Fruit fly (Drosophila melanogaster) whole organism, embryonic: ENCODE measurements around the gene CG43339.

ENCODE experiments used
- Atf-2 ChIP-seq: fragments of 200-800 bp; sonication (Bioruptor generic); optimal IDR thresholded peaks from 2 replicates; lab custom pipeline; 2016; ENCODE audit warnings: missing biosample characterization, missing genetic modification characterization
- B-H2 ChIP-seq: fragments of 200-800 bp; sonication (Bioruptor generic); optimal IDR thresholded peaks from 2 replicates; lab custom pipeline; 2018; ENCODE audit warnings: missing biosample characterization, mild to moderate bottlenecking, missing genetic modification characterization
- BEAF-32 ChIP-seq: fragments of 200-800 bp; sonication (Bioruptor generic); optimal IDR thresholded peaks from 3 replicates; lab custom pipeline; 2017; ENCODE audit warnings: missing biosample characterization, missing genetic modification characterization, mild to moderate bottlenecking, moderate library complexity, missing genetic modification reagents
- Blimp-1 ChIP-seq: fragments of 200-800 bp; sonication (Bioruptor generic); optimal IDR thresholded peaks from 3 replicates; lab custom pipeline; 2018; ENCODE audit warnings: missing biosample characterization, missing genetic modification characterization, mild to moderate bottlenecking, moderate library complexity, missing genetic modification reagents
- BtbVII ChIP-seq: fragments of 200-800 bp; sonication (Bioruptor generic); optimal IDR thresholded peaks from 3 replicates; lab custom pipeline; 2017; ENCODE audit warnings: missing biosample characterization, mild to moderate bottlenecking, missing genetic modification characterization
- CG10209 ChIP-seq: fragments of 200-800 bp; sonication (Bioruptor generic); optimal IDR thresholded peaks from 3 replicates; lab custom pipeline; 2017; ENCODE audit warnings: missing biosample characterization, mild to moderate bottlenecking, missing genetic modification characterization, missing genetic modification reagents
- CG10274 ChIP-seq: fragments of 200-800 bp; sonication (Bioruptor generic); optimal IDR thresholded peaks from 3 replicates; lab custom pipeline; 2017; ENCODE audit warnings: missing biosample characterization, mild to moderate bottlenecking, missing genetic modification characterization
- CG10462 ChIP-seq: fragments of 200-800 bp; sonication (Bioruptor generic); optimal IDR thresholded peaks from 2 replicates; lab custom pipeline; 2016; ENCODE audit warnings: missing biosample characterization, missing genetic modification characterization
- CG11247 ChIP-seq: fragments of 200-800 bp; sonication (Bioruptor generic); IDR thresholded peaks from 2 replicates; pipeline ENCODE4 v1.3.6; 2022; ENCODE audit warnings: missing biosample characterization, missing genetic modification characterization
- CG12155 ChIP-seq: fragments of 200-800 bp; sonication (Bioruptor generic); optimal IDR thresholded peaks from 3 replicates; lab custom pipeline; 2016; ENCODE audit warnings: missing biosample characterization, missing genetic modification characterization
- CG15011 ChIP-seq: fragments of 200-800 bp; sonication (Bioruptor generic); optimal IDR thresholded peaks from 3 replicates; lab custom pipeline; 2018; ENCODE audit warnings: missing biosample characterization, mild to moderate bottlenecking, missing genetic modification characterization
- CG18599 ChIP-seq: fragments of 200-800 bp; sonication (Bioruptor generic); optimal IDR thresholded peaks from 3 replicates; lab custom pipeline; 2017; ENCODE audit warnings: missing biosample characterization, missing genetic modification characterization, mild to moderate bottlenecking, moderate library complexity, missing genetic modification reagents
- CG2116 ChIP-seq: fragments of 200-800 bp; sonication (Bioruptor generic); optimal IDR thresholded peaks from 3 replicates; lab custom pipeline; 2018; ENCODE audit warnings: missing biosample characterization, mild to moderate bottlenecking, missing genetic modification characterization
- CG2678 ChIP-seq: fragments of 200-800 bp; sonication (Bioruptor generic); optimal IDR thresholded peaks from 3 replicates; lab custom pipeline; 2019; ENCODE audit warnings: missing biosample characterization, mild to moderate bottlenecking, missing genetic modification characterization, moderate library complexity
- CG31365 ChIP-seq: fragments of 200-800 bp; sonication (Bioruptor generic); optimal IDR thresholded peaks from 2 replicates; lab custom pipeline; 2018; ENCODE audit warnings: missing biosample characterization, mild to moderate bottlenecking, missing genetic modification characterization
- CG32532 ChIP-seq: fragments of 200-800 bp; sonication (Bioruptor generic); IDR thresholded peaks from 2 replicates; pipeline ENCODE4 v1.3.6; 2022; ENCODE audit warnings: missing biosample characterization, missing genetic modification characterization
- CG34376 ChIP-seq: fragments of 200-800 bp; sonication (Bioruptor generic); optimal IDR thresholded peaks from 2 replicates; lab custom pipeline; 2018; ENCODE audit warnings: missing biosample characterization, mild to moderate bottlenecking, missing genetic modification characterization
- CG6254 ChIP-seq: fragments of 200-800 bp; sonication (Bioruptor generic); optimal IDR thresholded peaks from 3 replicates; lab custom pipeline; 2017; ENCODE audit warnings: mild to moderate bottlenecking, missing biosample characterization, missing genetic modification reagents, missing genetic modification characterization
- CG7963 ChIP-seq: fragments of 200-800 bp; sonication (Bioruptor generic); IDR thresholded peaks from 3 replicates; pipeline ENCODE4 v1.3.6; 2022; ENCODE audit warnings: missing biosample characterization, missing genetic modification characterization; ENCODE audit not compliant: partially characterized antibody
- CrebB ChIP-seq: fragments of 200-800 bp; sonication (Bioruptor generic); optimal IDR thresholded peaks from 3 replicates; lab custom pipeline; 2018; ENCODE audit warnings: missing biosample characterization, mild to moderate bottlenecking, missing genetic modification characterization
- Dip3 ChIP-seq: fragments of 200-800 bp; sonication (Bioruptor generic); optimal IDR thresholded peaks from 3 replicates; lab custom pipeline; 2016; ENCODE audit warnings: missing biosample characterization, missing genetic modification characterization
- Dref ChIP-seq: fragments of 200-800 bp; sonication (Bioruptor generic); IDR thresholded peaks from 2 replicates; pipeline ENCODE4 v1.3.6; 2022; ENCODE audit warnings: missing biosample characterization, missing genetic modification characterization
- Elba2 ChIP-seq: fragments of 200-800 bp; sonication (Bioruptor generic); optimal IDR thresholded peaks from 3 replicates; lab custom pipeline; 2016; ENCODE audit warnings: missing biosample characterization, missing genetic modification characterization
- H15 ChIP-seq: fragments of 200-800 bp; sonication (Bioruptor generic); IDR thresholded peaks from 3 replicates; pipeline ENCODE4 v1.3.6; 2022; ENCODE audit warnings: missing biosample characterization, missing genetic modification characterization
- HHEX ChIP-seq: fragments of 200-800 bp; sonication (Bioruptor generic); optimal IDR thresholded peaks from 3 replicates; lab custom pipeline; 2017; ENCODE audit warnings: missing biosample characterization, mild to moderate bottlenecking, missing genetic modification characterization, missing genetic modification reagents
- MBD-R2 ChIP-seq: fragments of 200-800 bp; sonication (Bioruptor generic); IDR thresholded peaks from 2 replicates; pipeline ENCODE4 v1.3.6; 2022; ENCODE audit warnings: missing biosample characterization, missing genetic modification characterization
- NK7.1 ChIP-seq: fragments of 200-800 bp; sonication (Bioruptor generic); optimal IDR thresholded peaks from 3 replicates; lab custom pipeline; 2016; ENCODE audit warnings: missing biosample characterization, missing genetic modification characterization
- Nf-YC ChIP-seq: fragments of 200-800 bp; optimal IDR thresholded peaks from 3 replicates; lab custom pipeline; 2019; ENCODE audit warnings: missing biosample characterization, mild to moderate bottlenecking, missing genetic modification characterization, moderate library complexity
- Oaz ChIP-seq: fragments of 200-800 bp; sonication (Bioruptor generic); IDR thresholded peaks from 2 replicates; pipeline ENCODE4 v1.3.6; 2022; ENCODE audit warnings: missing biosample characterization, missing genetic modification characterization
- Sox100B ChIP-seq: fragments of 200-800 bp; sonication (Bioruptor generic); optimal IDR thresholded peaks from 3 replicates; lab custom pipeline; 2018; ENCODE audit warnings: missing biosample characterization, mild to moderate bottlenecking, missing genetic modification characterization
- Sry-β ChIP-seq: fragments of 200-800 bp; sonication (Bioruptor generic); optimal IDR thresholded peaks from 2 replicates; lab custom pipeline; 2018; ENCODE audit warnings: missing biosample characterization, mild to moderate bottlenecking, missing genetic modification characterization, moderate library complexity
- Usf ChIP-seq: fragments of 200-800 bp; sonication (Bioruptor generic); optimal IDR thresholded peaks from 2 replicates; lab custom pipeline; 2017; ENCODE audit warnings: missing genotype, missing biosample characterization, missing genetic modification characterization
- YL-1 ChIP-seq: fragments of 200-800 bp; sonication (Bioruptor generic); optimal IDR thresholded peaks from 3 replicates; lab custom pipeline; 2017; ENCODE audit warnings: missing biosample characterization, mild to moderate bottlenecking, missing genetic modification characterization
- ash1 ChIP-seq: fragments of 200-800 bp; sonication (Bioruptor generic); optimal IDR thresholded peaks from 2 replicates; lab custom pipeline; 2018; ENCODE audit warnings: missing biosample characterization, mild to moderate bottlenecking, missing genetic modification characterization
- cad ChIP-seq: fragments of >200 bp; optimal IDR thresholded peaks from 2 replicates; lab custom pipeline; 2017; ENCODE audit warnings: missing biosample characterization, missing genetic modification characterization
- cato ChIP-seq: fragments of 200-800 bp; sonication (Bioruptor generic); optimal IDR thresholded peaks from 2 replicates; lab custom pipeline; 2016; ENCODE audit warnings: missing biosample characterization, missing genetic modification characterization, borderline replicate concordance
- chif ChIP-seq, 2 experiments: fragments of 200-800 bp; sonication (Bioruptor generic); optimal IDR thresholded peaks; 3 replicates each; lab custom pipeline; 2016; ENCODE audit warnings: missing biosample characterization in 2 of 2, missing genetic modification characterization in 2 of 2
- crc ChIP-seq: fragments of 200-800 bp; sonication (Bioruptor generic); optimal IDR thresholded peaks from 2 replicates; lab custom pipeline; 2016; ENCODE audit warnings: missing biosample characterization, missing genetic modification characterization
- croc ChIP-seq: fragments of 200-800 bp; sonication (Bioruptor generic); conservative IDR thresholded peaks from 3 replicates; pipeline ENCODE4 v1.3.6; 2022; ENCODE audit warnings: missing biosample characterization, missing genetic modification characterization
- cwo ChIP-seq: fragments of 200-800 bp; sonication (Bioruptor generic); optimal IDR thresholded peaks from 3 replicates; lab custom pipeline; 2017; ENCODE audit warnings: missing biosample characterization, missing genetic modification characterization, mild to moderate bottlenecking, moderate library complexity, missing genetic modification reagents
- dpn ChIP-seq, 2 experiments: fragments of 200-800 bp; sonication (Bioruptor generic); optimal IDR thresholded peaks; 3 replicates each; lab custom pipeline; 2016; ENCODE audit warnings: missing biosample characterization in 2 of 2, missing genetic modification characterization in 2 of 2
- dysf ChIP-seq: fragments of 200-800 bp; sonication (Bioruptor generic); IDR thresholded peaks from 3 replicates; pipeline ENCODE4 v1.3.6; 2022; ENCODE audit warnings: missing biosample characterization, missing genetic modification characterization
- gce ChIP-seq: fragments of 200-800 bp; sonication (Bioruptor generic); IDR thresholded peaks from 3 replicates; pipeline ENCODE4 v1.3.6; 2022; ENCODE audit warnings: missing biosample characterization, missing genetic modification characterization
- her ChIP-seq: fragments of 200-800 bp; sonication (Bioruptor generic); optimal IDR thresholded peaks from 2 replicates; lab custom pipeline; 2016; ENCODE audit warnings: missing biosample characterization, missing genetic modification characterization
- mld ChIP-seq: fragments of 200-800 bp; sonication (Bioruptor generic); IDR thresholded peaks from 3 replicates; pipeline ENCODE4 v1.3.6; 2022; ENCODE audit warnings: missing biosample characterization, missing genetic modification characterization; ENCODE audit not compliant: partially characterized antibody
- peb ChIP-seq: fragments of 200-800 bp; sonication (Bioruptor generic); IDR thresholded peaks from 2 replicates; pipeline ENCODE4 v1.3.6; 2022; ENCODE audit warnings: missing biosample characterization, missing genetic modification characterization
- pzg ChIP-seq: fragments of 200-800 bp; sonication (Bioruptor generic); optimal IDR thresholded peaks from 3 replicates; lab custom pipeline; 2018; ENCODE audit warnings: missing biosample characterization, mild to moderate bottlenecking, missing genetic modification characterization, moderate library complexity
- tgo ChIP-seq: fragments of 200-800 bp; sonication (Bioruptor generic); IDR thresholded peaks from 3 replicates; pipeline ENCODE4 v1.3.6; 2022; ENCODE audit warnings: missing biosample characterization, missing genetic modification characterization
- twi ChIP-seq: fragments of 200-800 bp; optimal IDR thresholded peaks from 2 replicates; lab custom pipeline; 2019; ENCODE audit warnings: missing biosample characterization, mild to moderate bottlenecking, missing genetic modification characterization, moderate library complexity
- unpg ChIP-seq: fragments of 200-800 bp; sonication (Bioruptor generic); optimal IDR thresholded peaks from 3 replicates; lab custom pipeline; 2018; ENCODE audit warnings: missing biosample characterization, mild to moderate bottlenecking, missing genetic modification characterization, moderate library complexity

CG43339 gene

dm6 chr2L:18688646-18689296 lies 15.7 kb upstream of the CG43339 start, which contains the start of gene msl-1 (continued):
- TF ChIP-seq CG15011 (GFP tag; lab: Kevin White, UChicago) (no peak), CG2116 (GFP tag; lab: Kevin White, UChicago) (peak; percentile 99), CG34376 (GFP tag; lab: Kevin White, UChicago) (no peak), B-H2 (GFP tag; lab: Kevin White, UChicago) (peak; percentile 36), NK7.1 (GFP tag; lab: Kevin White, UChicago) (no peak), CG10209 (GFP tag; lab: Kevin White, UChicago) (no peak), BtbVII (GFP tag; lab: Kevin White, UChicago) (no peak), Elba2 (GFP tag; lab: Kevin White, UChicago) (no peak), CG11247 (GFP tag; lab: Robert Waterston, UW) (peak; percentile 43; the same call in 1 of the 2 replicates), croc (GFP tag; lab: Robert Waterston, UW) (no peak), HHEX (no peak), dysf (GFP tag; lab: Robert Waterston, UW) (peak; percentile 25; the same call in 1 of the 3 replicates), gce (no peak), CG10462 (no peak), CG6254 (no peak), Sry-β (GFP tag; lab: Kevin White, UChicago) (peak; percentile 74), Usf (GFP tag; lab: Kevin White, UChicago) (no peak), crc (GFP tag; lab: Kevin White, UChicago) (no peak), Nf-YC (no peak), CG2678 (tag; lab: Kevin White, UChicago) (no peak), unpg (no peak), Dref (GFP tag; lab: Robert Waterston, UW) (peak; percentile 53), mld (peak; percentile 94), cato (no peak), CG7963 (peak; percentile 94), dpn (GFP tag; optimal IDR thresholded peaks at IDR 0.05; lab: Kevin White, UChicago) (peak; percentile 22 to 41), YL-1 (GFP tag; lab: Kevin White, UChicago) (peak; percentile 65), CG12155 (GFP tag; lab: Kevin White, UChicago) (peak; percentile 34), CG18599 (no peak), her (GFP tag; lab: Kevin White, UChicago) (no peak), tgo (GFP tag; lab: Robert Waterston, UW) (no peak), MBD-R2 (peak; percentile 97), cwo (GFP tag; lab: Kevin White, UChicago) (no peak), twi (tag; lab: Kevin White, UChicago) (no peak), CG32532 (GFP tag; lab: Robert Waterston, UW) (peak; percentile 60; the same call in 1 of the 2 replicates), CrebB (peak; percentile 10), Blimp-1 (GFP tag; lab: Kevin White, UChicago) (no peak), Oaz (GFP tag; lab: Robert Waterston, UW) (no peak), BEAF-32 (GFP tag; lab: Kevin White, UChicago) (peak; percentile 90), Sox100B (GFP tag; lab: Kevin White, UChicago) (no peak), peb (GFP tag; lab: Robert Waterston, UW) (no peak), CG31365 (tag; lab: Kevin White, UChicago) (no peak), pzg (GFP tag; lab: Kevin White, UChicago) (peak; percentile 81), CG10274 (no peak), chif (GFP tag; optimal IDR thresholded peaks at IDR 0.05; lab: Kevin White, UChicago) (peak; percentile 1 to 9), ash1 (GFP tag; lab: Kevin White, UChicago) (no peak), Dip3 (GFP tag; lab: Kevin White, UChicago) (peak; percentile 5), Atf-2 (GFP tag; lab: Kevin White, UChicago) (peak; percentile 12), cad (GFP tag; lab: Kevin White, UChicago) (no peak), H15 (GFP tag; lab: Robert Waterston, UW) (no peak; the same call in 2 of the 3 replicates)
